Worm (Caenorhabditis elegans) whole organism, young adult: ENCODE data around the gene T12B5.14.
A peak's percentile ranks its signal among the peaks of the same experiment; 100 is the strongest.

Experiments
- B0019.2 ChIP-seq: fragments of 200-800 bp; sonication (Bioruptor generic); conservative IDR thresholded peaks from 2 replicates; pipeline ENCODE4 v1.3.6; 2022; ENCODE audit warnings: missing genetic modification reagents, missing genetic modification characterization, missing compliant biosample characterization
- B0035.1 ChIP-seq: sonication (generic microtip); optimal IDR thresholded peaks from 2 replicates; lab custom pipeline; 2016; ENCODE audit warnings: missing genetic modification characterization, mild to moderate bottlenecking, missing compliant biosample characterization, missing genotype, missing genetic modification reagents
- B0261.1 ChIP-seq: sonication (generic microtip); optimal IDR thresholded peaks from 2 replicates; lab custom pipeline; 2016; ENCODE audit warnings: mild to moderate bottlenecking, missing genetic modification characterization, moderate library complexity, missing compliant biosample characterization
- B0336.3 ChIP-seq: fragments of 200-800 bp; sonication (Bioruptor generic); IDR thresholded peaks from 2 replicates; pipeline ENCODE4 v1.3.6; 2022; ENCODE audit warnings: missing genetic modification characterization, missing compliant biosample characterization
- F10E7.11 ChIP-seq: sonication (generic microtip); optimal IDR thresholded peaks from 2 replicates; lab custom pipeline; 2017; ENCODE audit warnings: mild to moderate bottlenecking, missing genetic modification characterization, moderate library complexity, missing compliant biosample characterization
- F57A8.1 ChIP-seq: fragments of 200-800 bp; sonication (Bioruptor generic); optimal IDR thresholded peaks from 2 replicates; lab custom pipeline; 2018; ENCODE audit warnings: mild to moderate bottlenecking, missing genetic modification characterization, moderate library complexity, missing compliant biosample characterization
- T07F8.4 ChIP-seq: sonication (generic microtip); optimal IDR thresholded peaks from 2 replicates; lab custom pipeline; 2016; ENCODE audit warnings: mild to moderate bottlenecking, missing genetic modification characterization, moderate library complexity, missing compliant biosample characterization
- Y53G8AR.9 ChIP-seq: fragments of 200-800 bp; sonication (Bioruptor generic); conservative IDR thresholded peaks from 2 replicates; pipeline ENCODE4 v1.3.6; 2022; ENCODE audit warnings: missing genetic modification reagents, missing genetic modification characterization, missing compliant biosample characterization
- Y56A3A.18 ChIP-seq: fragments of 200-800 bp; sonication (Bioruptor generic); IDR thresholded peaks from 2 replicates; pipeline ENCODE4 v1.3.6; 2022; ENCODE audit warnings: missing genetic modification reagents, missing genetic modification characterization, missing compliant biosample characterization
- Y67H2A.10 ChIP-seq: fragments of 200-800 bp; sonication (Bioruptor generic); conservative IDR thresholded peaks from 2 replicates; pipeline ENCODE4 v1.3.6; 2022; ENCODE audit warnings: missing genetic modification reagents, missing genetic modification characterization, missing compliant biosample characterization
- ama-1 ChIP-seq, 3 experiments: fragments of 150-350 bp in 1 of 3; sonication (generic microtip) in 2 of 3; optimal IDR thresholded peaks; 2 replicates each; lab custom pipeline; 2014 to 2018; ENCODE audit warnings: missing biosample characterization in 2 of 3, missing genetic modification characterization in 2 of 3, missing genetic modification reagents in 2 of 3
- aptf-2 ChIP-seq: fragments of 200-800 bp; sonication (Bioruptor generic); conservative IDR thresholded peaks from 2 replicates; pipeline ENCODE4 v1.3.6; 2022; ENCODE audit warnings: missing genetic modification reagents, missing genetic modification characterization, missing compliant biosample characterization
- die-1 ChIP-seq: sonication (generic microtip); optimal IDR thresholded peaks from 2 replicates; lab custom pipeline; 2016; ENCODE audit warnings: missing genotype, mild to moderate bottlenecking, missing genetic modification characterization, missing compliant biosample characterization
- dox-1 ChIP-seq: fragments of 200-800 bp; sonication (Bioruptor generic); IDR thresholded peaks from 2 replicates; pipeline ENCODE4 v1.3.6; 2022; ENCODE audit warnings: missing genetic modification reagents, missing genetic modification characterization, missing compliant biosample characterization
- dpff-1 ChIP-seq: sonication (generic microtip); optimal IDR thresholded peaks from 2 replicates; lab custom pipeline; 2017; ENCODE audit warnings: mild to moderate bottlenecking, missing genetic modification characterization, missing compliant biosample characterization
- dpl-1 ChIP-seq: fragments of 150-350 bp; optimal IDR thresholded peaks from 2 replicates; lab custom pipeline; 2014; ENCODE audit warnings: missing biosample characterization, missing genetic modification reagents, missing genetic modification characterization
- egrh-3 ChIP-seq: fragments of 200-800 bp; sonication (Bioruptor generic); IDR thresholded peaks from 2 replicates; pipeline ENCODE4 v1.3.6; 2022; ENCODE audit warnings: missing genetic modification reagents, missing genetic modification characterization, missing compliant biosample characterization
- ets-4 ChIP-seq: fragments of 200-800 bp; sonication (Bioruptor generic); optimal IDR thresholded peaks from 2 replicates; lab custom pipeline; 2018; ENCODE audit warnings: mild to moderate bottlenecking, missing genetic modification characterization, missing compliant biosample characterization
- hlh-12 ChIP-seq: sonication (generic microtip); optimal IDR thresholded peaks from 2 replicates; lab custom pipeline; 2016; ENCODE audit warnings: missing genetic modification characterization, missing compliant biosample characterization
- hmg-1.2 ChIP-seq: fragments of 200-800 bp; sonication (Bioruptor generic); IDR thresholded peaks from 2 replicates; pipeline ENCODE4 v1.3.6; 2022; ENCODE audit warnings: missing genetic modification reagents, missing genetic modification characterization, missing compliant biosample characterization
- hmg-20 ChIP-seq: fragments of 200-800 bp; sonication (Bioruptor generic); IDR thresholded peaks from 2 replicates; pipeline ENCODE4 v1.3.6; 2022; ENCODE audit warnings: missing genetic modification reagents, missing genetic modification characterization, missing compliant biosample characterization
- lag-1 ChIP-seq: fragments of 200-800 bp; sonication (Bioruptor generic); IDR thresholded peaks from 2 replicates; pipeline ENCODE4 v1.3.6; 2022; ENCODE audit warnings: missing genetic modification reagents, missing genetic modification characterization, missing compliant biosample characterization
- let-607 ChIP-seq, 2 experiments: fragments of 200-800 bp in 1 of 2; sonication (Bioruptor generic) in 1 of 2; sonication (generic microtip) in 1 of 2; optimal IDR thresholded peaks; 2 replicates each; lab custom pipeline; 2016 to 2018; ENCODE audit warnings: mild to moderate bottlenecking in 2 of 2, missing compliant biosample characterization in 2 of 2, missing genetic modification characterization in 2 of 2, moderate library complexity in 2 of 2, missing genotype in 1 of 2
- lsy-27 ChIP-seq: sonication (generic microtip); optimal IDR thresholded peaks from 2 replicates; lab custom pipeline; 2017; ENCODE audit warnings: missing genetic modification characterization, mild to moderate bottlenecking, missing compliant biosample characterization, antibody characterized with exemption, missing genotype, borderline replicate concordance; ENCODE audit not compliant: insufficient read depth
- madf-3 ChIP-seq: fragments of 200-800 bp; sonication (Bioruptor generic); IDR thresholded peaks from 2 replicates; pipeline ENCODE4 v1.3.6; 2022; ENCODE audit warnings: missing genetic modification reagents, missing genetic modification characterization, missing compliant biosample characterization
- madf-6 ChIP-seq: fragments of 200-800 bp; sonication (Bioruptor generic); IDR thresholded peaks from 2 replicates; pipeline ENCODE4 v1.3.6; 2022; ENCODE audit warnings: missing genetic modification reagents, missing genetic modification characterization, missing compliant biosample characterization
- nfyb-1 ChIP-seq: fragments of 200-800 bp; sonication (Bioruptor generic); IDR thresholded peaks from 2 replicates; pipeline ENCODE4 v1.3.6; 2022; ENCODE audit warnings: missing genetic modification reagents, missing genetic modification characterization, missing compliant biosample characterization
- nhr-179 ChIP-seq: sonication (generic microtip); optimal IDR thresholded peaks from 2 replicates; lab custom pipeline; 2016; ENCODE audit warnings: mild to moderate bottlenecking, missing genetic modification characterization, missing compliant biosample characterization
- rcor-1 ChIP-seq: fragments of 200-800 bp; sonication (Bioruptor generic); IDR thresholded peaks from 2 replicates; pipeline ENCODE4 v1.3.6; 2022; ENCODE audit warnings: missing genetic modification reagents, missing genetic modification characterization, missing compliant biosample characterization
- rpc-1 ChIP-seq, 2 experiments: fragments of 150-350 bp in 1 of 2; sonication (generic microtip) in 1 of 2; optimal IDR thresholded peaks; 2 replicates each; lab custom pipeline; 2014 to 2018; ENCODE audit warnings: missing biosample characterization in 1 of 2, missing genetic modification characterization in 1 of 2, missing genetic modification reagents in 1 of 2, missing genotype in 1 of 2
- sea-2 ChIP-seq: fragments of 200-800 bp; sonication (Bioruptor generic); IDR thresholded peaks from 2 replicates; pipeline ENCODE4 v1.3.6; 2022; ENCODE audit warnings: missing genetic modification characterization, missing compliant biosample characterization
- snpc-1.1 ChIP-seq: sonication (generic microtip); optimal IDR thresholded peaks from 2 replicates; lab custom pipeline; 2017; ENCODE audit warnings: missing genetic modification characterization, mild to moderate bottlenecking, missing compliant biosample characterization, antibody characterized with exemption, moderate library complexity, missing genotype, missing genetic modification reagents; ENCODE audit not compliant: insufficient read depth
- snpc-1.3 ChIP-seq: sonication (generic microtip); optimal IDR thresholded peaks from 2 replicates; lab custom pipeline; 2017; ENCODE audit warnings: missing genetic modification characterization, mild to moderate bottlenecking, missing compliant biosample characterization, antibody characterized with exemption, moderate library complexity, missing genotype, missing genetic modification reagents; ENCODE audit not compliant: insufficient read depth
- tbp1 ChIP-seq: fragments of 200-800 bp; sonication (Bioruptor generic); optimal IDR thresholded peaks from 2 replicates; lab custom pipeline; 2018; ENCODE audit warnings: mild to moderate bottlenecking, missing genetic modification characterization, missing compliant biosample characterization
- tbx-9 ChIP-seq: sonication (generic microtip); optimal IDR thresholded peaks from 2 replicates; lab custom pipeline; 2016; ENCODE audit warnings: borderline replicate concordance, missing genetic modification characterization, inconsistent platforms, missing compliant biosample characterization
- unc-130 ChIP-seq: sonication (generic microtip); optimal IDR thresholded peaks from 2 replicates; lab custom pipeline; 2016; ENCODE audit warnings: missing genetic modification reagents, missing genetic modification characterization, missing compliant biosample characterization
- zfh-2 ChIP-seq: fragments of 200-800 bp; sonication (Bioruptor generic); conservative IDR thresholded peaks from 2 replicates; pipeline ENCODE4 v1.3.6; 2022; ENCODE audit warnings: missing genetic modification reagents, missing genetic modification characterization, missing compliant biosample characterization
- ztf-28 ChIP-seq: fragments of 200-800 bp; sonication (Bioruptor generic); IDR thresholded peaks from 2 replicates; pipeline ENCODE4 v1.3.6; 2022; ENCODE audit warnings: missing genetic modification reagents, missing genetic modification characterization, missing compliant biosample characterization

The T12B5.14 gene

DNA sequence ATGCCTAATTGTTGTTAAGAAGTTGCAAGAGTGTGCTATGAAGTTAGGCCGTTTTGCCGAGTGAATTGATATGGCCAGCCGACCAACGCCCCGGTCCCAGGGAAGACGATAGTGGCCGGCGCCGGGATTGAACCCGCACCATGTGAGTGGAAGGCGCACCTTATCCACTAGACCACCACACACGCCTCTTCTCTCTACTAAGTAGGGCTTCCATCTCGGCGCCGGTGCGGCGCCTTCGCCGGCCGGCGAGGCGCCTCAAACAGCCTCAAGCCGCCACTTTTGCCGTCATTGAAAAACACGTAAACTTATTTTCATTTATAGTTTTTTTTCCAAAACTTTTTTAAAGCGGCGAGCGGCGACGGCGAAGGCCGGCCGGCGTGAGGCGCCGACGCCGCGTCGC is 24.2 kb downstream of the T12B5.14 start:
- TF ChIP-seq let-607 (tag; optimal IDR thresholded peaks at IDR 0.05; lab: Kevin White, UChicago) (no peak), sea-2 (GFP tag; lab: Robert Waterston, UW) (no peak), snpc-1.1 (tag; lab: Kevin White, UChicago) (no peak), dox-1 (GFP tag; lab: Robert Waterston, UW) (peak; percentile 58), B0261.1 (tag; lab: Kevin White, UChicago) (peak; percentile 27), lag-1 (GFP tag; lab: Robert Waterston, UW) (no peak), egrh-3 (peak; percentile 52; the same call in 1 of the 2 replicates), rpc-1 (optimal IDR thresholded peaks at IDR 0.05; lab: Kevin White, UChicago) (no peak), rpc-1 (tag; optimal IDR thresholded peaks at IDR 0.05; lab: Kevin White, UChicago) (peak; percentile 38), madf-3 (no peak), tbp1 (GFP tag; lab: Kevin White, UChicago) (peak; percentile 53), zfh-2 (peak; percentile 83), F10E7.11 (no peak)

DNA sequence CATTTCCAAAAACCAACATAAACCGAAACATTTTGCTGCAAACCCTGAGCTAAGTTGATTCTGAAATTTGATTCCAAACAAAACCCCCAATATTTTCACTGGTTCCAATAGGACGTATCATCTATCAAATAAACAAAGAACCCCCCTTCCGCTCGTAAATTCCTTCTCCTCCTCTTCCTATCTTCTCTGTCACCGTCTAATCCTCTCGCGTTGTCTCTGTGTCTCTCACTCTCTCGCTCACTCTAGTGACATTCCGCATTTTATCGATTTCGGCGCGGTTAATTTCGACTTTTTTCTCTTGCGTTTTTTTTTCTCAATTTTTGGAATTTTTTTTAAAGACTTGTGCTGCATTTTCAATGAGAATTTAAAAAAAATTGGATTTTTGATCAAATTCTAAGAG is 27.3 kb downstream of the T12B5.14 start:
- TF ChIP-seq nfyb-1 (GFP tag; lab: Robert Waterston, UW) (0 out of 2 replicates have a peak, but pooled peaks have one; percentile 7), aptf-2 (GFP tag; lab: Robert Waterston, UW) (no peak), hmg-1.2 (GFP tag; lab: Robert Waterston, UW) (peak; percentile 80)

DNA sequence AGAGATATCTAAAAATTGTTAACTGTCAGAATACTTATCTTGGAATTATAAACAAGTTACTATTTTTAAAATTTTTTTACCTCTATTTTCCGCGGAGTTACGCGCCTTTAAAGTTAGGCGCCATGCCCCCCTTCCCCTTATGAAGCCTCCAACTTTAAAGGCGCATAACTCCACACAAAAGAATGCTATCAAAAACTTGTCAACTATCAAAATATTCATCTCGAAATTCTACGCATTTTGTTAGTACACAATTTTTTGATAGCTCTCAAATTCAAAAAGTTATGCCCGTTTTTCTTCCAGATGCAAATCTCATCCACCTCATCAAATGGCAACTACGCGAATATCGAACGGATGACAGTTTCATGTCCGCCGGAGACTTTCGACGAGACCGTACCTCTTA is 28.3 kb downstream of the T12B5.14 start, which contains the start of gene tbc-10:
Gene tbc-10 (plus strand): TSS at position 301 of the 400 bp plus-strand sequence.
- no peak for TF ChIP-seq rcor-1 (GFP tag; lab: Robert Waterston, UW)
- TF ChIP-seq B0019.2 (GFP tag; lab: Robert Waterston, UW): no peak
- no peak for TF ChIP-seq snpc-1.3

DNA sequence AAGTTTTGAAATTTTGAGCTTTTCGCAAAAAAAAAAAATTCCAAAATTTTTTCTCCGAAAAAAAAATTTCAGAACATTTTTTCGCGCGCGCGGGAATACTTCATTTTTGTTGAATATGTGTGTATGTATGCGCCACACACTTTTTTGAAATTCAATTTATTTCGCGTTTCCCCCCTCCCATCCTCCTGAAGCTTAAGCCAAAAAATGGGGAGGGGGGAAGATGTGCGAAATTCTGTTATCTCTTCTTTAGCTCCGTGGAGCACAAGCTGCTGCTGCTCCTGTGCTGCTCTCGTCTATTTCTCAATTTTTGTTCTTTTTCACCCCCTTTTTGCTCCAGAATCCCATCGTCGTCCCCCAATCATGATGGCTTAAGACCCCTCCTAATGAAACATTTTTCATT is 34.9 kb downstream of the T12B5.14 start:
- TF ChIP-seq zfh-2 (0 out of 2 replicates have a peak, but pooled peaks have one; percentile 30), snpc-1.1 (tag; lab: Kevin White, UChicago) (no peak), F57A8.1 (GFP tag; lab: Kevin White, UChicago) (no peak), B0336.3 (GFP tag; lab: Robert Waterston, UW) (no peak), die-1 (tag; lab: Kevin White, UChicago) (no peak), madf-6 (no peak), lag-1 (GFP tag; lab: Robert Waterston, UW) (no peak), hmg-20 (GFP tag; lab: Robert Waterston, UW) (no peak), unc-130 (GFP tag; lab: Kevin White, UChicago) (no peak), hlh-12 (tag; lab: Kevin White, UChicago) (no peak), madf-3 (0 out of 2 replicates have a peak, but pooled peaks have one; percentile 28), T07F8.4 (tag; lab: Kevin White, UChicago) (no peak)

DNA sequence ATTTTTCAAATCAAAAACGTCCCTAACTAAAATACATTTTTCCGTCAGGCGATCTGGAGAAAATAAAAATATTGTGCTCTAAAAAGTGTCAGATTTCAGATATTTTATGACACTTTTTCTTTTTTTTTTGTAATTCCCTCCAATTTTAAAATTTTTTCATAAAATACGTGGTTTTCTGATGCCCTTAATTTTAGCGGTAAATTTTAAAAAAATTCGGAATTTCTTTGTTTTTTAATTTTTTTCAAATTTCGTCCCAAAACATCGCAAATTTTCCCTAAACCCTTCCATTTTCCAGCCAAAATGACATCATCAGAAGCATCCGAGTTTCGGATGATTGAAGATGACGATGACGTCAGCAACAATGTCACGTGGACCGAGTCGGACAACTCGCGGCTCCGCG is 36.9 kb downstream of the T12B5.14 start, which contains the start of gene trp-2:
Gene trp-2 (plus strand): TSS at position 301 of the 400 bp plus-strand sequence.
- TF ChIP-seq dpl-1: no peak

DNA sequence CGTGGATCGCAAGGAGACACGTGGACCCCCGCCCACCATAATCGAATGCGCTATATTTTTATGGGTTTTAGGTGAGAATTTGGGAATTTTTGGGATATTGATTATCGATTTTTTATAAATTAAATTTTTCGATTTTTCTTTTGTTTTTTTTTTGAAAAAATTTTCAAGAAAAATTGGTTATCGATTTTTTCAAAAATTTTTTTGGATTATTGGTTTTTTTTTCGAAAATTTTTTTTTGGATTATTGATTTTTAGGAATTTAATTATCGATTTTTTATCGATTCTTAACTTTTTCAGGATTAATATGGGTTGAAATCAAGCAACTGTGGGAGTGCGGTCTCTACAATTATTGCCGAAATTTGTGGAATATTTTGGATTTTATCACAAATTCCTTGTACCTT is 41.9 kb downstream of the T12B5.14 start:
- no peak for TF ChIP-seq dpff-1 (tag; lab: Kevin White, UChicago)
- no peak for TF ChIP-seq ztf-28 (GFP tag; lab: Robert Waterston, UW)
- no peak for TF ChIP-seq rpc-1 (optimal IDR thresholded peaks at IDR 0.05; lab: Kevin White, UChicago)
- TF ChIP-seq rpc-1 (tag; optimal IDR thresholded peaks at IDR 0.05; lab: Kevin White, UChicago): no peak
- no peak for TF ChIP-seq ets-4
- no peak for TF ChIP-seq nhr-179 (tag; lab: Kevin White, UChicago)
- TF ChIP-seq Y56A3A.18 (GFP tag; lab: Robert Waterston, UW): no peak
- TF ChIP-seq lsy-27 (tag; lab: Kevin White, UChicago): no peak
- TF ChIP-seq madf-6: no peak
- TF ChIP-seq B0035.1 (tag; lab: Kevin White, UChicago): no peak
- TF ChIP-seq tbx-9: no peak
- no peak for TF ChIP-seq Y53G8AR.9 (GFP tag; lab: Robert Waterston, UW)
- no peak for TF ChIP-seq Y67H2A.10 (GFP tag; lab: Robert Waterston, UW)
- no peak for TF ChIP-seq ama-1 (optimal IDR thresholded peaks at IDR 0.05; lab: Kevin White, UChicago)
- TF ChIP-seq ama-1 (GFP tag; optimal IDR thresholded peaks at IDR 0.05; lab: Kevin White, UChicago): no peak
- TF ChIP-seq, all 124 proteins: peak for 0
